Fruit fly (Drosophila melanogaster): Measurements from ENCODE around the gene Nhe3.

Gene Nhe3

DNA sequence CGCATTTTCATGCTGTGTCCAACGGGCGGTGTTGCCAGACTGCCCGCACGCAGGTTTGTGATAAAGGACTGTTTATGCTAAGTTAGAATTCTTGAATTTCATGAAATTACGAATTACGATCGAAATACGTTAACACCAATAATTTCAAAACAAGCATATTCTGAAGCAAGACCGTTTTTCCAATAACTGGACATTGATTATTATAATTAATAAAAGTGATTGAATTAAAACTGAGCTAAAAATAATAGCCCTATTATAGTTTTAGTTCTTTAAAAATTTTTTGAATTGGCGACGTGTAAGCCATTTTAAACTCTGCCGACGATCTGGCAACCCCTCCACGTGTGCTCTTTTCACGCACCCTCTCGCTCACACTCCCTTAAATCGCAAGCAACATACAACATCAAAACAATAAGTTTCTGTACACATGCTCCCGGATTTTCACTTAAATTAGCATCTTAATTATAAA lies 36.0 kb downstream of the Nhe3 start (continued):
- TF ChIP-seq CG10959 (GFP tag; IDR thresholded peaks at IDR 0.05) (peak; percentile 75), zen (tag; optimal IDR thresholded peaks at IDR 0.05) (peak; percentile 87), CG9932 (GFP tag; IDR thresholded peaks at IDR 0.05) (peak; percentile 93), shn (GFP tag; optimal IDR thresholded peaks at IDR 0.05) (peak; percentile 87), gsb (GFP tag; IDR thresholded peaks at IDR 0.05) (peak; percentile 86), Hsf (GFP tag; optimal IDR thresholded peaks at IDR 0.05) (peak; percentile 96), ro (GFP tag; IDR thresholded peaks at IDR 0.05) (peak; percentile 80), jigr1 (GFP tag; IDR thresholded peaks at IDR 0.05) (peak; percentile 82), CG13775 (GFP tag; optimal IDR thresholded peaks at IDR 0.05) (peak; percentile 98), crc (GFP tag; optimal IDR thresholded peaks at IDR 0.05) (peak; percentile 80), gem (tag; optimal IDR thresholded peaks at IDR 0.05) (peak; percentile 98), CG16815 (GFP tag; optimal IDR thresholded peaks at IDR 0.05) (peak; percentile 92), Myb (GFP tag; optimal IDR thresholded peaks at IDR 0.05) (peak; percentile 72), GATAe (GFP tag; conservative IDR thresholded peaks at IDR 0.05) (peak; percentile 86), caup (GFP tag; optimal IDR thresholded peaks at IDR 0.05; ENCODE audit: severe bottlenecking) (peak; percentile 96), CG16863 (GFP tag; optimal IDR thresholded peaks at IDR 0.05) (peak; percentile 88), Mrtf (GFP tag; IDR thresholded peaks at IDR 0.05) (peak; percentile 91), jing (GFP tag; optimal IDR thresholded peaks at IDR 0.05) (peak; percentile 87), CG4360 (GFP tag; IDR thresholded peaks at IDR 0.05) (no peak; the same call in 1 of the 2 replicates), CG17568 (GFP tag; optimal IDR thresholded peaks at IDR 0.05) (peak; percentile 87), Scr (GFP tag; IDR thresholded peaks at IDR 0.05; ENCODE audit: partially characterized antibody) (no peak), sr (GFP tag; IDR thresholded peaks at IDR 0.05) (peak; percentile 61; the same call in 2 of the 3 replicates), CG15269 (tag; optimal IDR thresholded peaks at IDR 0.05) (peak; percentile 96), CG9817 (tag; optimal IDR thresholded peaks at IDR 0.05) (peak; percentile 96), CG12299 (tag; optimal IDR thresholded peaks at IDR 0.05) (peak; percentile 93), CG7963 (GFP tag; IDR thresholded peaks at IDR 0.05; ENCODE audit: partially characterized antibody) (no peak), CG12104 (GFP tag; optimal IDR thresholded peaks at IDR 0.05) (peak; percentile 97), CG8924 (tag; optimal IDR thresholded peaks at IDR 0.05) (peak; percentile 96), dati (GFP tag; IDR thresholded peaks at IDR 0.05) (0 out of 2 replicates have a peak, but pooled peaks have one; percentile 29), CG6654 (GFP tag; optimal IDR thresholded peaks at IDR 0.05) (peak; percentile 83), tll (GFP tag; optimal IDR thresholded peaks at IDR 0.05) (peak; percentile 28), fd96Cb (tag; optimal IDR thresholded peaks at IDR 0.05) (peak; percentile 93), HLH4C (GFP tag; IDR thresholded peaks at IDR 0.05; ENCODE audit: partially characterized antibody) (no peak), CG15514 (GFP tag; optimal IDR thresholded peaks at IDR 0.05) (peak; percentile 90), nmo (GFP tag; optimal IDR thresholded peaks at IDR 0.05) (peak; percentile 97), CG32532 (GFP tag; IDR thresholded peaks at IDR 0.05) (peak; percentile 95), tio (GFP tag; optimal IDR thresholded peaks at IDR 0.05) (peak; percentile 96), CG8089 (GFP tag; optimal IDR thresholded peaks at IDR 0.05) (peak; percentile 83), Dek (tag; optimal IDR thresholded peaks at IDR 0.05) (peak; percentile 93), CG6854 (GFP tag; optimal IDR thresholded peaks at IDR 0.05) (peak; percentile 93), dmrt11E (tag; optimal IDR thresholded peaks at IDR 0.05) (peak; percentile 93), Dll (GFP tag; IDR thresholded peaks at IDR 0.05; ENCODE audit: partially characterized antibody) (no peak; the same call in 3 of the 4 replicates), stc (GFP tag; IDR thresholded peaks at IDR 0.05) (peak; percentile 92), HmgZ (tag; optimal IDR thresholded peaks at IDR 0.05) (peak; percentile 98), grau (tag; optimal IDR thresholded peaks at IDR 0.05) (peak; percentile 96), wek (GFP tag; optimal IDR thresholded peaks at IDR 0.05) (peak; percentile 79), gfzf (GFP tag; optimal IDR thresholded peaks at IDR 0.05) (peak; percentile 15), maf-S (GFP tag; optimal IDR thresholded peaks at IDR 0.05) (peak; percentile 90), CG17186 (GFP tag; optimal IDR thresholded peaks at IDR 0.05) (peak; percentile 85)
